Fruit fly (Drosophila melanogaster): ENCODE data around the gene Nprl2.

Gene Nprl2

DNA sequence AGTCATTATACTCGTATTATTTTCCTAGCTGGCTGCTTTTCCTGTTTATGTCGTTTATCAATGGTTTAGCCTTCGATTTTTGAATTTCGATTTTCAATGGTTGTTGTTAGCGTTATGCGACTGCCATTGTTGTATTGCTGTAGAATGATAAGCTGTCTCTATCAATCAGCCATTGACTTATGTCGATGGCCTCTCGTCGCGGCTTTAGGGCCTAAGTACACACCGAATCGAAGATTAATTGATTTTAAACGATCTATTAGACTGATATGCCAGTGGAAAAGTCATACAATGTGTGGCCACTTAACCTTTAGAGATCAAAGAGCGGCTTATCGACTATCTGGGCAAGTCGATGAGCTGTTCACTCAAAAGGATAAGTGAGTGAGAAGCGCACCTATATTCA, 38.5 kb upstream of the Nprl2 start:
- no peak for TF ChIP-seq Nf-YB (GFP tag; optimal IDR thresholded peaks at IDR 0.05)
- peak; percentile 65 for TF ChIP-seq mirr (GFP tag; optimal IDR thresholded peaks at IDR 0.05)
- peak in 1 of 2 experiments; percentile 55 for TF ChIP-seq Pdp1 (GFP tag; optimal IDR thresholded peaks at IDR 0.05)
- TF ChIP-seq grn (GFP tag; optimal IDR thresholded peaks at IDR 0.05), result peak; percentile 44
- TF ChIP-seq exex (tag; optimal IDR thresholded peaks at IDR 0.05), result peak; percentile 90

DNA sequence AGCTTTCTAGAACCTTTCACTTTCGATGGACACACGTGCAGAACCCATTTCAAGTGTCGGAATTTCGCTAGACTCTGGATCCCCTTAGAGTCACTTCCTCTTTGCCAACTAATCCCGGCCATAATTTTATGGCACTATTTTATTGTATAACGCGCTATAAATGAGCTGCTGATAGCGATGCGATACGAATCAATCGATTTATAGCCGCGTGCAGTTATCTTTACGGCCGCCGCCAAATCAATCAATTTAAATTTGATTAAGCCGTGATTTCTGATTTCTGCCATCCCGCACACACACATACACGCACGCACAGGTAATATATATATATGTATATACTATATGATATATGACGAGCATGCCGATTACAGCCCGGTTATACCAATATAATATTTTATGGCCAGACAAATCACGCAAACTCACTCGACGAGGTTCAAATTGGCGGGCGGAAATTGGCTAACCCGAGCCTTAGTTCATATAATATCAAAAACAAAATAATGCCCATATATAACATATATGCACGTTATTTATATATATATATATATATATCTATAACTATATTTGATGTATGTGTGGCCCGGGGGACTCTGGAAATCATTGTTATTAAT, 36.6 kb upstream of the Nprl2 start:
- TF ChIP-seq exex (tag; optimal IDR thresholded peaks at IDR 0.05) (peak; percentile 94), CG15269 (tag; optimal IDR thresholded peaks at IDR 0.05) (no peak), Med (GFP tag) (peak; percentile 5), CG8290 (GFP tag; optimal IDR thresholded peaks at IDR 0.05) (no peak), CG8290 (tag; optimal IDR thresholded peaks at IDR 0.05) (peak in 1 of 2 experiments; percentile 12), CG2678 (tag; optimal IDR thresholded peaks at IDR 0.05) (peak; percentile 30), sob (GFP tag; IDR thresholded peaks at IDR 0.05) (0 out of 2 replicates have a peak, but pooled peaks have one; percentile 17), org-1 (GFP tag; optimal IDR thresholded peaks at IDR 0.05) (no peak), unpg (GFP tag; optimal IDR thresholded peaks at IDR 0.05) (peak; percentile 9), mirr (GFP tag; optimal IDR thresholded peaks at IDR 0.05) (peak; percentile 9), sug (tag; optimal IDR thresholded peaks at IDR 0.05) (peak; percentile 42), CG13296 (GFP tag; optimal IDR thresholded peaks at IDR 0.05) (peak; percentile 3), B-H2 (GFP tag; optimal IDR thresholded peaks at IDR 0.05) (peak; percentile 12), CG13894 (tag; optimal IDR thresholded peaks at IDR 0.05) (peak; percentile 85), lab (GFP tag; optimal IDR thresholded peaks at IDR 0.05) (peak; percentile 10), grn (GFP tag; optimal IDR thresholded peaks at IDR 0.05) (peak; percentile 28), stwl (tag; optimal IDR thresholded peaks at IDR 0.05) (no peak), Pdp1 (GFP tag; optimal IDR thresholded peaks at IDR 0.05) (peak in 1 of 2 experiments; percentile 21), CG3281 (GFP tag; optimal IDR thresholded peaks at IDR 0.05) (peak; percentile 10), usp (GFP tag; optimal IDR thresholded peaks at IDR 0.05) (no peak)

DNA sequence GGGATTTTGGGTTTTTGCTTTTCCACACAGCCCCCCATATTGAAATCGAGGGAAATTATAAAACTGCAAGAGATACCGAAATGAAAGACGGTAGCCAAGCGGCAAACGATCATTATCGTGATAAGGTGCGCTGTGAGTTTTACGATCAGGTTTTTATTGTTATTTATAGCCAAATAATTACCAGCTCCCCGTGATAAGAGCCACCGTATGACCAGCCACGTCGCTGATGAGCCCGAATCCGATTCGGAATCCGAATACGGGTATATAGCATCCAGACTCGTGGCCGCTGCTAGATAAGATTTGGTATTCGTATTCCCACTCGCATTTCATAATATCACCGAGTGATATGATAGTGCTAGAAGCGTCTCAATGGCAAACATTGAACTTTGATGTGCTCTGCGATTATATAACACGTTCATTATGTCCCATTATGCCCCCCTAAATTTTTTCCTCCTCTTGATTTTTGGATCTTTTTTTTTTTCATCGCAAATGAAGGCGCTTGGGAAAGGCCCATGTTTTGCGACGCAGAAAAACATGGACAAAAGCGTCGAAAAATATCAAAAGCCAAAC, 34.7 kb upstream of the Nprl2 start:
- TF ChIP-seq sug (tag; optimal IDR thresholded peaks at IDR 0.05) (peak; percentile 58), Pdp1 (GFP tag; optimal IDR thresholded peaks at IDR 0.05) (peak in 1 of 2 experiments; percentile 92), Hsf (GFP tag; optimal IDR thresholded peaks at IDR 0.05) (no peak), grn (GFP tag; optimal IDR thresholded peaks at IDR 0.05) (peak; percentile 33), CG34376 (GFP tag; optimal IDR thresholded peaks at IDR 0.05) (peak; percentile 28), CG18262 (tag; optimal IDR thresholded peaks at IDR 0.05) (no peak), Nf-YC (tag; optimal IDR thresholded peaks at IDR 0.05) (no peak), CG9876 (GFP tag; optimal IDR thresholded peaks at IDR 0.05) (no peak), Side (GFP tag; optimal IDR thresholded peaks at IDR 0.05) (no peak), sens (GFP tag) (peak; percentile 50), mirr (GFP tag; optimal IDR thresholded peaks at IDR 0.05) (peak; percentile 56), Hmr (GFP tag; optimal IDR thresholded peaks at IDR 0.05) (peak; percentile 10), Deaf1 (tag; optimal IDR thresholded peaks at IDR 0.05) (peak; percentile 60), Stat92E (GFP tag; optimal IDR thresholded peaks at IDR 0.05) (no peak), CG12769 (tag; optimal IDR thresholded peaks at IDR 0.05) (peak; percentile 17), CG10959 (GFP tag; IDR thresholded peaks at IDR 0.05) (no peak), CG2875 (GFP tag; optimal IDR thresholded peaks at IDR 0.05) (no peak), CG7556 (GFP tag; optimal IDR thresholded peaks at IDR 0.05) (no peak), gt (GFP tag; IDR thresholded peaks at IDR 0.05) (no peak), exex (tag; optimal IDR thresholded peaks at IDR 0.05) (peak; percentile 91), CG2678 (tag; optimal IDR thresholded peaks at IDR 0.05) (peak; percentile 2), Med (GFP tag) (peak; percentile 53), crc (GFP tag; optimal IDR thresholded peaks at IDR 0.05) (no peak), Blimp-1 (GFP tag; optimal IDR thresholded peaks at IDR 0.05) (no peak)
